Fruit fly (Drosophila melanogaster) whole organism, embryonic: ENCODE results near the gene Drs.

Source experiments
- B-H1 ChIP-seq: fragments of 200-800 bp; sonication (Bioruptor generic); IDR thresholded peaks from 3 replicates; pipeline ENCODE4 v1.3.6; 2022; ENCODE audit warnings: missing biosample characterization, missing genetic modification characterization
- C15 ChIP-seq: fragments of 200-800 bp; sonication (Bioruptor generic); IDR thresholded peaks from 3 replicates; pipeline ENCODE4 v1.3.6; 2022; ENCODE audit warnings: missing biosample characterization, missing genetic modification characterization
- CG10321 ChIP-seq: fragments of 200-800 bp; sonication (Bioruptor generic); IDR thresholded peaks from 2 replicates; pipeline ENCODE4 v1.3.6; 2022; ENCODE audit warnings: missing biosample characterization, missing genetic modification characterization
- CG11247 ChIP-seq: fragments of 200-800 bp; sonication (Bioruptor generic); IDR thresholded peaks from 2 replicates; pipeline ENCODE4 v1.3.6; 2022; ENCODE audit warnings: missing biosample characterization, missing genetic modification characterization
- CG11504 ChIP-seq: fragments of 200-800 bp; sonication (Bioruptor generic); optimal IDR thresholded peaks from 3 replicates; lab custom pipeline; 2019; ENCODE audit warnings: missing biosample characterization, mild to moderate bottlenecking, missing genetic modification characterization, moderate library complexity
- CG13624 ChIP-seq: fragments of 200-800 bp; sonication (Bioruptor generic); optimal IDR thresholded peaks from 2 replicates; lab custom pipeline; 2016; ENCODE audit warnings: missing biosample characterization, missing genetic modification characterization
- CG14014 ChIP-seq: fragments of 200-800 bp; sonication (Bioruptor generic); IDR thresholded peaks from 2 replicates; pipeline ENCODE4 v1.3.6; 2022; ENCODE audit warnings: missing biosample characterization, missing genetic modification characterization
- CG14965 ChIP-seq: fragments of 200-800 bp; sonication (Bioruptor generic); optimal IDR thresholded peaks from 2 replicates; lab custom pipeline; 2016; ENCODE audit warnings: missing biosample characterization, missing genetic modification characterization, borderline replicate concordance
- CG17385 ChIP-seq: fragments of 200-800 bp; sonication (Bioruptor generic); optimal IDR thresholded peaks from 3 replicates; lab custom pipeline; 2018; ENCODE audit warnings: missing biosample characterization, mild to moderate bottlenecking, missing genetic modification characterization
- CG18764 ChIP-seq: fragments of 200-800 bp; sonication (Bioruptor generic); optimal IDR thresholded peaks from 3 replicates; lab custom pipeline; 2016; ENCODE audit warnings: missing biosample characterization, missing genetic modification characterization
- CG2875 ChIP-seq: fragments of 200-800 bp; sonication (Bioruptor generic); optimal IDR thresholded peaks from 2 replicates; lab custom pipeline; 2017; ENCODE audit warnings: missing biosample characterization, mild to moderate bottlenecking, missing genetic modification characterization, missing genetic modification reagents
- CG3281 ChIP-seq: fragments of 200-800 bp; sonication (Bioruptor generic); optimal IDR thresholded peaks from 3 replicates; lab custom pipeline; 2017; ENCODE audit warnings: missing biosample characterization, mild to moderate bottlenecking, missing genetic modification characterization
- CG34422 ChIP-seq: fragments of 200-800 bp; sonication (Bioruptor generic); IDR thresholded peaks from 3 replicates; pipeline ENCODE4 v1.3.6; 2022; ENCODE audit warnings: missing biosample characterization, missing genetic modification characterization
- CG4730 ChIP-seq: fragments of 200-800 bp; sonication (Bioruptor generic); IDR thresholded peaks from 2 replicates; pipeline ENCODE4 v1.3.6; 2022; ENCODE audit warnings: missing biosample characterization, missing genetic modification characterization
- CG6175 ChIP-seq: fragments of 200-800 bp; sonication (Bioruptor generic); IDR thresholded peaks from 3 replicates; pipeline ENCODE4 v1.3.6; 2022; ENCODE audit warnings: missing biosample characterization, missing genetic modification characterization
- CG6272 ChIP-seq: fragments of 200-800 bp; sonication (Bioruptor generic); IDR thresholded peaks from 2 replicates; pipeline ENCODE4 v1.3.6; 2022; ENCODE audit warnings: missing biosample characterization, missing genetic modification characterization
- CG7745 ChIP-seq: fragments of 200-800 bp; sonication (Bioruptor generic); optimal IDR thresholded peaks from 2 replicates; lab custom pipeline; 2018; ENCODE audit warnings: missing biosample characterization, mild to moderate bottlenecking, missing genetic modification characterization, moderate library complexity
- CG7987 ChIP-seq: fragments of 200-800 bp; sonication (Bioruptor generic); optimal IDR thresholded peaks from 2 replicates; lab custom pipeline; 2018; ENCODE audit warnings: missing biosample characterization, mild to moderate bottlenecking, missing genetic modification characterization, moderate library complexity
- CG9437 ChIP-seq: fragments of 200-800 bp; sonication (Bioruptor generic); optimal IDR thresholded peaks from 2 replicates; lab custom pipeline; 2018; ENCODE audit warnings: missing biosample characterization, mild to moderate bottlenecking, missing genetic modification characterization
- CG9609 ChIP-seq: fragments of 200-800 bp; sonication (Bioruptor generic); optimal IDR thresholded peaks from 3 replicates; lab custom pipeline; 2016; ENCODE audit warnings: missing biosample characterization, missing genetic modification characterization
- CG9797 ChIP-seq: fragments of 200-800 bp; sonication (Bioruptor generic); optimal IDR thresholded peaks from 3 replicates; lab custom pipeline; 2018; ENCODE audit warnings: missing biosample characterization, mild to moderate bottlenecking, missing genetic modification characterization
- D19A ChIP-seq: fragments of 200-800 bp; optimal IDR thresholded peaks from 3 replicates; lab custom pipeline; 2019; ENCODE audit warnings: missing biosample characterization, mild to moderate bottlenecking, missing genetic modification characterization, moderate library complexity
- Deaf1 ChIP-seq: fragments of 200-800 bp; optimal IDR thresholded peaks from 3 replicates; lab custom pipeline; 2019; ENCODE audit warnings: missing biosample characterization, mild to moderate bottlenecking, missing genetic modification characterization, moderate library complexity
- Dip2 ChIP-seq: fragments of 200-800 bp; sonication (Bioruptor generic); IDR thresholded peaks from 2 replicates; pipeline ENCODE4 v1.3.6; 2022; ENCODE audit warnings: missing biosample characterization, missing genetic modification characterization
- Dp ChIP-seq: fragments of 200-800 bp; sonication (Bioruptor generic); optimal IDR thresholded peaks from 2 replicates; lab custom pipeline; 2018; ENCODE audit warnings: missing biosample characterization, mild to moderate bottlenecking, missing genetic modification characterization, moderate library complexity
- Dref ChIP-seq: fragments of 200-800 bp; sonication (Bioruptor generic); IDR thresholded peaks from 2 replicates; pipeline ENCODE4 v1.3.6; 2022; ENCODE audit warnings: missing biosample characterization, missing genetic modification characterization
- Drgx ChIP-seq: fragments of 200-800 bp; sonication (Bioruptor generic); IDR thresholded peaks from 2 replicates; pipeline ENCODE4 v1.3.6; 2022; ENCODE audit warnings: missing biosample characterization, missing genetic modification characterization
- E2f1 ChIP-seq: fragments of 200-800 bp; sonication (Bioruptor generic); IDR thresholded peaks from 2 replicates; pipeline ENCODE4 v1.3.6; 2022; ENCODE audit warnings: missing biosample characterization, missing genetic modification characterization
- Fer2 ChIP-seq: fragments of 200-800 bp; sonication (Bioruptor generic); optimal IDR thresholded peaks from 2 replicates; lab custom pipeline; 2018; ENCODE audit warnings: missing biosample characterization, mild to moderate bottlenecking, missing genetic modification characterization, moderate library complexity
- Hr51 ChIP-seq, 2 experiments: fragments of 200-800 bp; sonication (Bioruptor generic); optimal IDR thresholded peaks; 2 replicates in 1 of 2; 3 replicates in 1 of 2; lab custom pipeline; 2016 to 2018; ENCODE audit warnings: missing biosample characterization in 2 of 2, missing genetic modification characterization in 2 of 2, mild to moderate bottlenecking in 1 of 2, moderate library complexity in 1 of 2
- Hr78 ChIP-seq, 2 experiments: fragments of 200-800 bp in 1 of 2; fragments of >200 bp in 1 of 2; sonication (Bioruptor generic) in 1 of 2; optimal IDR thresholded peaks; 2 replicates each; lab custom pipeline; 2017 to 2019; ENCODE audit warnings: missing biosample characterization in 2 of 2, missing genetic modification characterization in 2 of 2, mild to moderate bottlenecking in 1 of 2, moderate library complexity in 1 of 2
- Lpt ChIP-seq: fragments of >200 bp; optimal IDR thresholded peaks from 2 replicates; lab custom pipeline; 2018; ENCODE audit warnings: missing biosample characterization, missing genetic modification characterization
- Max ChIP-seq: fragments of 200-800 bp; sonication (Bioruptor generic); optimal IDR thresholded peaks from 2 replicates; lab custom pipeline; 2016; ENCODE audit warnings: missing biosample characterization, mild to moderate bottlenecking, missing genetic modification characterization
- NC2α ChIP-seq: fragments of 200-800 bp; sonication (Bioruptor generic); optimal IDR thresholded peaks from 2 replicates; lab custom pipeline; 2016; ENCODE audit warnings: missing biosample characterization, missing genetic modification characterization
- NK7.1 ChIP-seq: fragments of 200-800 bp; sonication (Bioruptor generic); optimal IDR thresholded peaks from 3 replicates; lab custom pipeline; 2016; ENCODE audit warnings: missing biosample characterization, missing genetic modification characterization
- Usf ChIP-seq: fragments of 200-800 bp; sonication (Bioruptor generic); optimal IDR thresholded peaks from 2 replicates; lab custom pipeline; 2017; ENCODE audit warnings: missing genotype, missing biosample characterization, missing genetic modification characterization
- abd-A ChIP-seq: fragments of 200-800 bp; sonication (Bioruptor generic); optimal IDR thresholded peaks from 3 replicates; lab custom pipeline; 2019; ENCODE audit warnings: missing biosample characterization, mild to moderate bottlenecking, missing genetic modification characterization, moderate library complexity
- ase ChIP-seq: fragments of 200-800 bp; sonication (Bioruptor generic); IDR thresholded peaks from 3 replicates; pipeline ENCODE4 v1.3.6; 2022; ENCODE audit warnings: missing biosample characterization, missing genetic modification characterization
- chn ChIP-seq: fragments of 200-800 bp; sonication (Bioruptor generic); optimal IDR thresholded peaks from 2 replicates; lab custom pipeline; 2016; ENCODE audit warnings: missing biosample characterization, missing genetic modification characterization
- eve ChIP-seq, 2 experiments: fragments of >200 bp; optimal IDR thresholded peaks; 2 replicates each; lab custom pipeline; 2017; ENCODE audit warnings: missing biosample characterization in 2 of 2, missing genetic modification characterization in 2 of 2
- fd96Cb ChIP-seq: fragments of 200-800 bp; sonication (Bioruptor generic); optimal IDR thresholded peaks from 2 replicates; lab custom pipeline; 2018; ENCODE audit warnings: missing biosample characterization, mild to moderate bottlenecking, missing genetic modification characterization, moderate library complexity
- h ChIP-seq: fragments of >200 bp; optimal IDR thresholded peaks from 2 replicates; lab custom pipeline; 2017
- jumu ChIP-seq: fragments of 200-800 bp; sonication (Bioruptor generic); optimal IDR thresholded peaks from 3 replicates; lab custom pipeline; 2016; ENCODE audit warnings: missing biosample characterization, missing genetic modification characterization
- kni ChIP-seq: fragments of 200-800 bp; sonication (Bioruptor generic); optimal IDR thresholded peaks from 3 replicates; lab custom pipeline; 2017; ENCODE audit warnings: mild to moderate bottlenecking, missing biosample characterization, missing genetic modification reagents, missing genetic modification characterization
- mld ChIP-seq: fragments of 200-800 bp; sonication (Bioruptor generic); IDR thresholded peaks from 3 replicates; pipeline ENCODE4 v1.3.6; 2022; ENCODE audit warnings: missing biosample characterization, missing genetic modification characterization; ENCODE audit not compliant: partially characterized antibody
- sens ChIP-seq: fragments of 200-800 bp; sonication (Bioruptor generic); peaks from one replicate; lab custom pipeline; 2016; ENCODE audit warnings: missing biosample characterization, missing genetic modification characterization
- sens-2 ChIP-seq: fragments of 200-800 bp; sonication (Bioruptor generic); IDR thresholded peaks from 2 replicates; pipeline ENCODE4 v1.3.6; 2022; ENCODE audit warnings: missing biosample characterization, missing genetic modification characterization
- shn ChIP-seq: fragments of 200-800 bp; sonication (Bioruptor generic); optimal IDR thresholded peaks from 3 replicates; lab custom pipeline; 2016; ENCODE audit warnings: missing biosample characterization, missing genetic modification characterization
- tap ChIP-seq: fragments of 200-800 bp; optimal IDR thresholded peaks from 3 replicates; lab custom pipeline; 2019; ENCODE audit warnings: missing biosample characterization, mild to moderate bottlenecking, missing genetic modification characterization, moderate library complexity
- twi ChIP-seq: fragments of 200-800 bp; optimal IDR thresholded peaks from 2 replicates; lab custom pipeline; 2019; ENCODE audit warnings: missing biosample characterization, mild to moderate bottlenecking, missing genetic modification characterization, moderate library complexity
- wek ChIP-seq: fragments of 200-800 bp; sonication (Bioruptor generic); optimal IDR thresholded peaks from 3 replicates; lab custom pipeline; 2018; ENCODE audit warnings: missing biosample characterization, mild to moderate bottlenecking, missing genetic modification characterization, moderate library complexity

The Drs gene

dm6 chr3L:3396056-3396455, 26.7 kb downstream of the Drs start (continued):
- TF ChIP-seq NC2α (GFP tag; lab: Kevin White, UChicago) (peak; percentile 74), h (lab: Kevin White, UChicago) (no peak), eve (GFP tag; optimal IDR thresholded peaks at IDR 0.05; lab: Kevin White, UChicago) (peak in 1 of 2 experiments; percentile 93), CG9797 (GFP tag; lab: Kevin White, UChicago) (peak; percentile 15), CG13624 (GFP tag; lab: Kevin White, UChicago) (peak; percentile 45), CG17385 (GFP tag; lab: Kevin White, UChicago) (peak; percentile 84), CG14014 (GFP tag; lab: Robert Waterston, UW) (peak; percentile 47; the same call in 1 of the 2 replicates), twi (tag; lab: Kevin White, UChicago) (peak; percentile 90), CG11504 (tag; lab: Kevin White, UChicago) (peak; percentile 89), shn (GFP tag; lab: Kevin White, UChicago) (peak; percentile 35), B-H1 (GFP tag; lab: Robert Waterston, UW) (peak; percentile 56), CG4730 (GFP tag; lab: Robert Waterston, UW) (peak; percentile 76), Usf (GFP tag; lab: Kevin White, UChicago) (peak; percentile 70), CG11247 (GFP tag; lab: Robert Waterston, UW) (peak; percentile 57; the same call in 1 of the 2 replicates), jumu (GFP tag; lab: Kevin White, UChicago) (peak; percentile 63), tap (peak; percentile 89), fd96Cb (tag; lab: Kevin White, UChicago) (peak; percentile 93), sens (peak; percentile 99), Dref (GFP tag; lab: Robert Waterston, UW) (no peak), abd-A (tag; lab: Kevin White, UChicago) (peak; percentile 29), C15 (GFP tag; lab: Robert Waterston, UW) (no peak), Hr78 (GFP tag; optimal IDR thresholded peaks at IDR 0.05; lab: Kevin White, UChicago) (peak in 1 of 2 experiments; percentile 86), Max (GFP tag; lab: Kevin White, UChicago) (peak; percentile 77), CG6175 (GFP tag; lab: Robert Waterston, UW) (no peak), D19A (tag; lab: Kevin White, UChicago) (peak; percentile 90), CG34422 (peak; percentile 85; the same call in 2 of the 3 replicates), Dp (GFP tag; lab: Kevin White, UChicago) (no peak), chn (GFP tag; lab: Kevin White, UChicago) (peak; percentile 91), wek (GFP tag; lab: Kevin White, UChicago) (peak; percentile 43), sens-2 (peak; percentile 84), Drgx (GFP tag; lab: Robert Waterston, UW) (peak; percentile 82), CG14965 (GFP tag; lab: Kevin White, UChicago) (peak; percentile 21), CG9437 (peak; percentile 75), Lpt (GFP tag; lab: Kevin White, UChicago) (no peak), kni (peak; percentile 70), Fer2 (tag; lab: Kevin White, UChicago) (peak; percentile 28), Dip2 (GFP tag; lab: Robert Waterston, UW) (no peak), CG7745 (peak; percentile 78), CG9609 (GFP tag; lab: Kevin White, UChicago) (peak; percentile 62), ase (GFP tag; lab: Robert Waterston, UW) (peak; percentile 70; the same call in 1 of the 3 replicates), E2f1 (GFP tag; lab: Robert Waterston, UW) (peak; percentile 61; the same call in 1 of the 2 replicates), Hr51 (GFP tag; optimal IDR thresholded peaks at IDR 0.05; lab: Kevin White, UChicago) (peak; percentile 30 to 68), mld (GFP tag; lab: Robert Waterston, UW) (no peak), CG18764 (GFP tag; lab: Kevin White, UChicago) (peak; percentile 81), CG6272 (GFP tag; lab: Robert Waterston, UW) (peak; percentile 69), CG10321 (GFP tag; lab: Robert Waterston, UW) (no peak), Deaf1 (tag; lab: Kevin White, UChicago) (peak; percentile 63), CG7987 (GFP tag; lab: Kevin White, UChicago) (peak; percentile 21), CG2875 (peak; percentile 92), CG3281 (GFP tag; lab: Kevin White, UChicago) (peak; percentile 16), NK7.1 (peak; percentile 64)
